Worm (Caenorhabditis elegans): ENCODE data around the gene Y64G10A.2.

The Y64G10A.2 gene

DNA sequence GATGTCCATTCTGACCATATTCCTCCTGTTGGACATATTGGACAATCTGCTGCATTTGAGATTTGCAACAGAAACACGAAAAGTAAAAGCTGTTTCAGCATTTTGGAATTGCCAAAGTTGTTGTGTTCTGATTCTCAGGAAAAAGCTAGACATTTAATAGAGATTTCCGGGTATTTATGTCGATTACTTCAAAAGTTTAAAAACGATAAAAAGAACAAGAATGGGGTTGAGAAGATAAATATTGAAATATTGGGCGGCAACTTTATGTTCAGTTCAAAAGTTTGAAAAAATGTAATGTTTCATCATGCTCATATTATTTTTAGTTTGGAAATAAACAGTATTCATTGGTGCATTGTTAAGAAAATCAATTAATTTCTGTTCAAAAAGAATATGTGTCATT lies 5.3 kb downstream of the Y64G10A.2 start, which contains the start of gene Y64G10A.1:
Y64G10A.1 (minus strand) TSS at position 101 of the 400 bp plus-strand sequence.
- TF ChIP-seq K09A11.1 (tag; optimal IDR thresholded peaks at IDR 0.05; ENCODE audit: insufficient read depth) (no peak), Y22D7AL.16 (tag; optimal IDR thresholded peaks at IDR 0.05) (no peak), hlh-15 (tag; optimal IDR thresholded peaks at IDR 0.05) (no peak), ztf-16 (tag; optimal IDR thresholded peaks at IDR 0.05) (no peak), lim-6 (tag; optimal IDR thresholded peaks at IDR 0.05) (no peak), pat-9 (tag; optimal IDR thresholded peaks at IDR 0.05) (no peak)

DNA sequence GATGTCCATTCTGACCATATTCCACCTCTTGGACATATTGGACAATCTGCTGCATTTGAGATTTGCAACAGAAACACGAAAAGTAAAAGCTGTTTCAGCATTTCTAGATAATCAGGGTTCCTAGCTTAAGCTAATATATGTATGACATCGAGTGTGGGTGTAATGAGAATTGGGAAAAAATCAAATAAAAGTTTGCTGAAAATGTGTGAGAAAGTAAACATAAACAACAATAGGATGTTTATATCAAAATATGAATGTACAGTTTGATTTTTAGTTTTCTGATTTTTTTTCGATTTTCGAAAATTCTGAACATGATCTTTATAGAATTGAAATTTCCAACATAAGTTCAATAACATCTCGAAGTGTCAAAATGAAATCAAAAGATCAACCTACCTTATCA lies 13.5 kb downstream of the Y64G10A.2 start, which contains the start of gene F02H6.6:
F02H6.6 (minus strand) TSS at position 101 of the 400 bp plus-strand sequence.
- TF ChIP-seq ttx-3 (tag; optimal IDR thresholded peaks at IDR 0.05), result no peak
- TF ChIP-seq unc-3 (GFP tag; conservative IDR thresholded peaks at IDR 0.05), result no peak
- no peak for TF ChIP-seq unc-3 (tag; optimal IDR thresholded peaks at IDR 0.05)
- TF ChIP-seq fax-1 (tag; optimal IDR thresholded peaks at IDR 0.05), result no peak
- no peak for TF ChIP-seq hlh-15 (tag; optimal IDR thresholded peaks at IDR 0.05)
- no peak for TF ChIP-seq mec-3 (tag; optimal IDR thresholded peaks at IDR 0.05; ENCODE audit: borderline replicate concordance)
- no peak for TF ChIP-seq fkh-6 (tag; optimal IDR thresholded peaks at IDR 0.05)
- TF ChIP-seq hlh-8 (tag; optimal IDR thresholded peaks at IDR 0.05), result no peak
- TF ChIP-seq sox-4 (tag; optimal IDR thresholded peaks at IDR 0.05), result no peak

DNA sequence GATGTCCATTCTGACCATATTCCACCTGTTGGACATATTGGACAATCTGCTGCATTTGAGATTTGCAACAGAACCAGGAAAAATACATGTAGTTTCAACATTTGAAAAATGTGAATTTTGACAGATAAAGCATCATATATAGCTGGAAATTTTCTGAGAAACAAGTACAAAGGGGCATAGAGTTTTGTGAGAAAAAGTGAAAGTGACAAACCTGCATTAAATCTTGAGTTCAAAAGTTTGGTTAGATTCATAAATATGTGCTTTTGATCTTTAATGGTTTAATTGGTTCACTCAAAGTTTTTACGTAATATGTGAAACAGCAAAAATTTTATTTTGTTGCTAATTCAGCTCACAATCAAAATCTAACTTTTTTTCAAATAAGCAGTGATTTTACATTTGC lies 16.2 kb downstream of the Y64G10A.2 start, which contains the start of gene F02H6.7:
F02H6.7 (minus strand) TSS at position 101 of the 400 bp plus-strand sequence.
- TF ChIP-seq nhr-232 (tag; optimal IDR thresholded peaks at IDR 0.05), result no peak

DNA sequence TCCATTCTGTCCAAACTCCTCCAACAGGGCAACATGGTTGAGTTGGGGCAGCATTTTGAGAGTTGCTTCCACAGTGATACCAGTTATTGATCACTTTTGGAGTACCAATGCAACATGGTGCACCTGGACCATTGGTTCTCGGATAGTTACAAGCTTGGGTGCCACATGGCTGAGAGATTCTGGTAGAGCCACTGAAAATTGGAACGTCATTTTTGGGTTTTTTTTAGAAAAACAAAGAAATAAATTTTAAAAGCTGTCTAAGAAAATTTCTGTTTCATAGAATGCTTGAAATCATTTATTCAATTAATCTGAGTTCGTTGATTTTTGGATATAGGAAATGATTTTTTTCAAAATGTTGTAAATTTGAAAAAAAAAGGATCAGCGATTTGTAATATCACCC lies 17.1 kb downstream of the Y64G10A.2 start:
- TF ChIP-seq eyg-1 (tag; optimal IDR thresholded peaks at IDR 0.05) (no peak), dve-1 (tag; optimal IDR thresholded peaks at IDR 0.05) (no peak), fkh-10 (GFP tag; optimal IDR thresholded peaks at IDR 0.05) (no peak), syd-9 (tag; optimal IDR thresholded peaks at IDR 0.05) (no peak), sox-2 (GFP tag; IDR thresholded peaks at IDR 0.05) (no peak), unc-3 (GFP tag; conservative IDR thresholded peaks at IDR 0.05) (no peak), unc-3 (tag; optimal IDR thresholded peaks at IDR 0.05) (no peak), sox-4 (tag; optimal IDR thresholded peaks at IDR 0.05) (no peak)

DNA sequence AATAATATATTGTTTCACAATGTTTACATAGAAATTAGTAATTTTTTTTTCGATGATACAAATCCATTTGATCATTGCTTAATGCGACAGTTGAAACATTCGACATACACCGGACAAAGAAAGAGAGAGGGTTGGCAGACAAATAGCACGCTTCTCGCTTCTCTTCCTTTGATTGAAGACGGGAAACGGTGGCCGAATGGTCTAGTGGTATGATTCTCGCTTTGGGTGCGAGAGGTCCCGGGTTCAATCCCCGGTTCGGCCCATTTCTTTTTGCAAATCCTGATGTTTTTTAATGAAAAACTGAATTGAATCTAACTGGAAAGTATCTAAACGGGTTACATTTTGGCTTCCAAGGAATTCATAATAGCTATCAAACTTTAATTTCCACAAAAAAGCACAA lies 19.3 kb downstream of the Y64G10A.2 start:
- TF ChIP-seq sox-4 (tag; optimal IDR thresholded peaks at IDR 0.05), result no peak
- no peak for TF ChIP-seq Y22D7AL.16 (tag; optimal IDR thresholded peaks at IDR 0.05)
- TF ChIP-seq pros-1 (tag; optimal IDR thresholded peaks at IDR 0.05), result no peak
- TF ChIP-seq C38D4.7 (GFP tag; optimal IDR thresholded peaks at IDR 0.05), result peak; percentile 1
- TF ChIP-seq dve-1 (tag; optimal IDR thresholded peaks at IDR 0.05), result no peak
- no peak for TF ChIP-seq ztf-16 (tag; optimal IDR thresholded peaks at IDR 0.05)
- no peak for TF ChIP-seq C08G9.2 (tag; optimal IDR thresholded peaks at IDR 0.05)
- TF ChIP-seq dmd-4 (tag; optimal IDR thresholded peaks at IDR 0.05; ENCODE audit: borderline replicate concordance), result no peak
- TF ChIP-seq ceh-19 (GFP tag; optimal IDR thresholded peaks at IDR 0.05), result no peak
- TF ChIP-seq mec-3 (tag; optimal IDR thresholded peaks at IDR 0.05; ENCODE audit: borderline replicate concordance), result no peak
- no peak for TF ChIP-seq madf-2 (tag; optimal IDR thresholded peaks at IDR 0.05)
- peak; percentile 0 for TF ChIP-seq elt-2 (tag; optimal IDR thresholded peaks at IDR 0.05)
- TF ChIP-seq hlh-13 (GFP tag; optimal IDR thresholded peaks at IDR 0.05), result peak; percentile 2
- TF ChIP-seq ceh-9 (tag; optimal IDR thresholded peaks at IDR 0.05), result no peak
- TF ChIP-seq ceh-6 (GFP tag; optimal IDR thresholded peaks at IDR 0.05), result no peak
- TF ChIP-seq lin-11 (tag; optimal IDR thresholded peaks at IDR 0.05), result no peak
- TF ChIP-seq ceh-48 (tag; optimal IDR thresholded peaks at IDR 0.05), result no peak
- TF ChIP-seq hlh-30 (tag; optimal IDR thresholded peaks at IDR 0.05; ENCODE audit: insufficient read depth), result no peak
- TF ChIP-seq ceh-2 (tag; optimal IDR thresholded peaks at IDR 0.05), result no peak
- TF ChIP-seq ceh-14 (tag; optimal IDR thresholded peaks at IDR 0.05), result no peak
- TF ChIP-seq ceh-34 (tag; optimal IDR thresholded peaks at IDR 0.05), result no peak
- no peak for TF ChIP-seq pha-2 (tag; optimal IDR thresholded peaks at IDR 0.05)
- no peak for TF ChIP-seq ahr-1 (tag; optimal IDR thresholded peaks at IDR 0.05)
- no peak for TF ChIP-seq pha-4 (tag; optimal IDR thresholded peaks at IDR 0.05)
- TF ChIP-seq che-1 (tag; optimal IDR thresholded peaks at IDR 0.05), result peak; percentile 17
- TF ChIP-seq fkh-10 (GFP tag; optimal IDR thresholded peaks at IDR 0.05), result no peak
- TF ChIP-seq ets-4 (tag; optimal IDR thresholded peaks at IDR 0.05), result no peak
- TF ChIP-seq hlh-15 (tag; optimal IDR thresholded peaks at IDR 0.05), result peak; percentile 15
- peak; percentile 11 for TF ChIP-seq nhr-232 (tag; optimal IDR thresholded peaks at IDR 0.05)
- TF ChIP-seq unc-86 (tag; optimal IDR thresholded peaks at IDR 0.05), result no peak
- TF ChIP-seq sdc-2 (tag; optimal IDR thresholded peaks at IDR 0.05), result no peak
